Fruit fly (Drosophila melanogaster): ENCODE measurements around the gene CG15888.

Gene CG15888

dm6 chr3R:13286118-13286579 lies at the start of gene CG15888:
TSS of gene CG15888 (minus strand) at chr3R:13286529.
- TF ChIP-seq Sox15 (GFP tag; optimal IDR thresholded peaks at IDR 0.05) (no peak), Sox102F (GFP tag; optimal IDR thresholded peaks at IDR 0.05) (no peak), CG11762 (GFP tag; optimal IDR thresholded peaks at IDR 0.05; ENCODE audit: insufficient read depth) (no peak), cyc (GFP tag; optimal IDR thresholded peaks at IDR 0.05) (no peak), CG9139 (GFP tag; optimal IDR thresholded peaks at IDR 0.05) (no peak), fd59A (GFP tag; optimal IDR thresholded peaks at IDR 0.05) (no peak)

- TF ChIP-seq CG31627 (GFP tag; optimal IDR thresholded peaks at IDR 0.05) (no peak), CG10669 (GFP tag; optimal IDR thresholded peaks at IDR 0.05) (no peak), vri (GFP tag; optimal IDR thresholded peaks at IDR 0.05) (no peak), CG9139 (GFP tag; optimal IDR thresholded peaks at IDR 0.05) (no peak), Lpt (GFP tag; optimal IDR thresholded peaks at IDR 0.05) (no peak), Ets21C (GFP tag; optimal IDR thresholded peaks at IDR 0.05) (no peak), Met (GFP tag; optimal IDR thresholded peaks at IDR 0.05) (no peak), dsx (GFP tag; optimal IDR thresholded peaks at IDR 0.05; ENCODE audit: poor library complexity, severe bottlenecking) (no peak), CG15336 (GFP tag; IDR thresholded peaks at IDR 0.05) (no peak), dac (GFP tag; optimal IDR thresholded peaks at IDR 0.05) (no peak), CG8319 (GFP tag; optimal IDR thresholded peaks at IDR 0.05) (no peak), svp (GFP tag) (no peak), Eip93F (GFP tag; optimal IDR thresholded peaks at IDR 0.05) (no peak)
These were observed 47.7 kb upstream of the CG15888 start, which contains the start of gene PK2-R2 for dm6 chr3R:13334007-13334406. TSS of gene PK2-R2 (minus strand) at chr3R:13334166.

- TF ChIP-seq CG4318 (GFP tag; optimal IDR thresholded peaks at IDR 0.05) (no peak), Ets96B (tag; optimal IDR thresholded peaks at IDR 0.05) (no peak), Hr4 (GFP tag; optimal IDR thresholded peaks at IDR 0.05) (no peak), CG11762 (GFP tag; optimal IDR thresholded peaks at IDR 0.05; ENCODE audit: insufficient read depth) (no peak), Eip78C (GFP tag) (no peak), net (GFP tag; optimal IDR thresholded peaks at IDR 0.05) (no peak), dac (GFP tag; optimal IDR thresholded peaks at IDR 0.05) (no peak), acj6 (GFP tag; optimal IDR thresholded peaks at IDR 0.05) (no peak), spab (GFP tag; optimal IDR thresholded peaks at IDR 0.05) (no peak), Eip93F (GFP tag; optimal IDR thresholded peaks at IDR 0.05) (no peak), CG6808 (GFP tag; optimal IDR thresholded peaks at IDR 0.05) (no peak)
These were observed 46.7 kb upstream of the CG15888 start for dm6 chr3R:13333031-13333430.

DNA sequence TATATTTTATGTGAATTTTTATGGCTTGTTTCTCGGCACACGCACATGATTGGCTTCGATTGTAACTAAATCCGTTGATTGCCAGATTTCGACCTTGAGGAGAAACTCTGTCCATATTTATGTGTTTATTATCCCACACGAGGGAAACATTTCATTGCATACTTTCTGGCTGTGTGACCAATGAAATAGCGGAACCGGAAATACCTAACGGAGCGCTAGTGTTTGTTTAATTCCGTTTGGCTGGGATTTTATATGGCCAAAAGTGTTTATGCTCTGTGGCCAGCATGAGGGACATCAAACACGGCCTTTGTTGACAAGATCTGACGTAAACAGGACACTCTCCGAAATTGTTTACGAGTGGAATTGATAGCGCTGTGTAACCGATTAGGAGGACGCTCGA lies 33.5 kb upstream of the CG15888 start:
- TF ChIP-seq achi (GFP tag; optimal IDR thresholded peaks at IDR 0.05) (peak; percentile 35), salr (GFP tag; optimal IDR thresholded peaks at IDR 0.05) (peak in 1 of 2 experiments; percentile 8), CG1621 (tag; optimal IDR thresholded peaks at IDR 0.05) (no peak), Hr38 (GFP tag; optimal IDR thresholded peaks at IDR 0.05) (no peak), CG6854 (GFP tag; optimal IDR thresholded peaks at IDR 0.05) (no peak), net (GFP tag; optimal IDR thresholded peaks at IDR 0.05) (peak; percentile 30), CG6163 (GFP tag; IDR thresholded peaks at IDR 0.05) (no peak), Hr4 (GFP tag; optimal IDR thresholded peaks at IDR 0.05) (no peak), lz (GFP tag; optimal IDR thresholded peaks at IDR 0.05) (no peak), Sox15 (GFP tag; optimal IDR thresholded peaks at IDR 0.05) (no peak), Eip78C (GFP tag) (peak; percentile 77), Sox102F (GFP tag; optimal IDR thresholded peaks at IDR 0.05) (peak; percentile 43), CG3919 (GFP tag; optimal IDR thresholded peaks at IDR 0.05) (peak; percentile 40), eg (GFP tag; IDR thresholded peaks at IDR 0.05) (no peak; the same call in 1 of the 3 replicates), CG34406 (GFP tag; optimal IDR thresholded peaks at IDR 0.05) (peak; percentile 29), Met (GFP tag; optimal IDR thresholded peaks at IDR 0.05) (peak; percentile 13), acj6 (GFP tag; optimal IDR thresholded peaks at IDR 0.05) (peak; percentile 2), Blimp-1 (GFP tag; optimal IDR thresholded peaks at IDR 0.05) (no peak), spab (GFP tag; optimal IDR thresholded peaks at IDR 0.05) (no peak), fd59A (GFP tag; optimal IDR thresholded peaks at IDR 0.05) (no peak), pdm3 (GFP tag; optimal IDR thresholded peaks at IDR 0.05) (peak; percentile 16), CG16779 (tag; optimal IDR thresholded peaks at IDR 0.05) (no peak), CG8119 (GFP tag; IDR thresholded peaks at IDR 0.05) (no peak), CG4318 (GFP tag; optimal IDR thresholded peaks at IDR 0.05) (no peak), cyc (GFP tag; optimal IDR thresholded peaks at IDR 0.05) (no peak)
